Worm (Caenorhabditis elegans) whole organism, young adult: ENCODE data around the gene fbxb-26.

Experiments used
- B0019.2 ChIP-seq: fragments of 200-800 bp; sonication (Bioruptor generic); conservative IDR thresholded peaks from 2 replicates; pipeline ENCODE4 v1.3.6; 2022; ENCODE audit warnings: missing genetic modification reagents, missing genetic modification characterization, missing compliant biosample characterization
- B0035.1 ChIP-seq: sonication (generic microtip); optimal IDR thresholded peaks from 2 replicates; lab custom pipeline; 2016; ENCODE audit warnings: missing genetic modification characterization, mild to moderate bottlenecking, missing compliant biosample characterization, missing genotype, missing genetic modification reagents
- C06A6.2 ChIP-seq: fragments of 200-800 bp; sonication (Bioruptor generic); conservative IDR thresholded peaks from 2 replicates; pipeline ENCODE4 v1.3.6; 2022; ENCODE audit warnings: missing genetic modification characterization, missing compliant biosample characterization
- F23B12.7 ChIP-seq: sonication (generic microtip); optimal IDR thresholded peaks from 2 replicates; lab custom pipeline; 2017; ENCODE audit warnings: missing genetic modification characterization, mild to moderate bottlenecking, missing compliant biosample characterization, antibody characterized with exemption, moderate library complexity; ENCODE audit not compliant: insufficient read depth
- F33H1.4 ChIP-seq: fragments of 200-800 bp; sonication (Bioruptor generic); IDR thresholded peaks from 2 replicates; pipeline ENCODE4 v1.3.6; 2022; ENCODE audit warnings: missing genetic modification reagents, missing genetic modification characterization, missing compliant biosample characterization
- F49E8.2 ChIP-seq: sonication (generic microtip); optimal IDR thresholded peaks from 3 replicates; lab custom pipeline; 2017; ENCODE audit warnings: missing genetic modification characterization, mild to moderate bottlenecking, missing compliant biosample characterization, antibody characterized with exemption, moderate library complexity; ENCODE audit not compliant: insufficient read depth
- F55B11.4 ChIP-seq: sonication (generic microtip); optimal IDR thresholded peaks from 2 replicates; lab custom pipeline; 2016; ENCODE audit warnings: missing compliant biosample characterization, missing genetic modification characterization, borderline replicate concordance; ENCODE audit not compliant: insufficient read depth
- Y79H2A.3 ChIP-seq: fragments of 200-800 bp; sonication (Bioruptor generic); conservative IDR thresholded peaks from 2 replicates; pipeline ENCODE4 v1.3.6; 2022; ENCODE audit warnings: missing genetic modification reagents, missing genetic modification characterization, missing compliant biosample characterization
- ZK185.1 ChIP-seq: sonication (generic microtip); optimal IDR thresholded peaks from 2 replicates; lab custom pipeline; 2016; ENCODE audit warnings: mild to moderate bottlenecking, missing genetic modification characterization, missing compliant biosample characterization; ENCODE audit not compliant: poor library complexity, severe bottlenecking
- aptf-3 ChIP-seq: fragments of 200-800 bp; sonication (Bioruptor generic); IDR thresholded peaks from 2 replicates; pipeline ENCODE4 v1.3.6; 2022; ENCODE audit warnings: missing genetic modification characterization, missing compliant biosample characterization
- atf-7 ChIP-seq: sonication (generic microtip); optimal IDR thresholded peaks from 2 replicates; lab custom pipeline; 2017; ENCODE audit warnings: mild to moderate bottlenecking, missing genetic modification characterization, missing compliant biosample characterization
- attf-3 ChIP-seq: fragments of 200-800 bp; sonication (Bioruptor generic); conservative IDR thresholded peaks from 2 replicates; pipeline ENCODE4 v1.3.6; 2022; ENCODE audit warnings: missing genetic modification reagents, missing genetic modification characterization, missing compliant biosample characterization
- bed-1 ChIP-seq: fragments of 200-800 bp; sonication (Bioruptor generic); IDR thresholded peaks from 2 replicates; pipeline ENCODE4 v1.3.6; 2022; ENCODE audit warnings: missing genetic modification reagents, missing genetic modification characterization, missing compliant biosample characterization
- cebp-2 ChIP-seq: fragments of 200-800 bp; sonication (Bioruptor generic); IDR thresholded peaks from 2 replicates; pipeline ENCODE4 v1.3.6; 2022; ENCODE audit warnings: missing genetic modification characterization, missing compliant biosample characterization
- ceh-58 ChIP-seq: fragments of 200-800 bp; sonication (Bioruptor generic); IDR thresholded peaks from 2 replicates; pipeline ENCODE4 v1.3.6; 2022; ENCODE audit warnings: missing genetic modification characterization, missing compliant biosample characterization
- dpl-1 ChIP-seq: fragments of 150-350 bp; optimal IDR thresholded peaks from 2 replicates; lab custom pipeline; 2014; ENCODE audit warnings: missing biosample characterization, missing genetic modification reagents, missing genetic modification characterization
- egrh-3 ChIP-seq: fragments of 200-800 bp; sonication (Bioruptor generic); IDR thresholded peaks from 2 replicates; pipeline ENCODE4 v1.3.6; 2022; ENCODE audit warnings: missing genetic modification reagents, missing genetic modification characterization, missing compliant biosample characterization
- hlh-12 ChIP-seq: sonication (generic microtip); optimal IDR thresholded peaks from 2 replicates; lab custom pipeline; 2016; ENCODE audit warnings: missing genetic modification characterization, missing compliant biosample characterization
- hmg-1.2 ChIP-seq: fragments of 200-800 bp; sonication (Bioruptor generic); IDR thresholded peaks from 2 replicates; pipeline ENCODE4 v1.3.6; 2022; ENCODE audit warnings: missing genetic modification reagents, missing genetic modification characterization, missing compliant biosample characterization
- lag-1 ChIP-seq: fragments of 200-800 bp; sonication (Bioruptor generic); IDR thresholded peaks from 2 replicates; pipeline ENCODE4 v1.3.6; 2022; ENCODE audit warnings: missing genetic modification reagents, missing genetic modification characterization, missing compliant biosample characterization
- lin-35 ChIP-seq, 3 experiments: fragments of 150-350 bp in 2 of 3; sonication (generic microtip) in 1 of 3; optimal IDR thresholded peaks; 2 replicates each; lab custom pipeline; 2014 to 2018; ENCODE audit warnings: missing biosample characterization in 3 of 3, missing genetic modification characterization in 3 of 3, missing genetic modification reagents in 3 of 3
- lin-54 ChIP-seq: fragments of 200-800 bp; sonication (Bioruptor generic); optimal IDR thresholded peaks from 2 replicates; lab custom pipeline; 2018; ENCODE audit warnings: mild to moderate bottlenecking, missing genetic modification characterization, missing compliant biosample characterization
- lir-1 ChIP-seq: fragments of 200-800 bp; sonication (Bioruptor generic); conservative IDR thresholded peaks from 2 replicates; pipeline ENCODE4 v1.3.6; 2022; ENCODE audit warnings: missing genetic modification reagents, missing genetic modification characterization, missing compliant biosample characterization
- madf-6 ChIP-seq: fragments of 200-800 bp; sonication (Bioruptor generic); IDR thresholded peaks from 2 replicates; pipeline ENCODE4 v1.3.6; 2022; ENCODE audit warnings: missing genetic modification reagents, missing genetic modification characterization, missing compliant biosample characterization
- mcd-1 ChIP-seq: fragments of 200-800 bp; sonication (Bioruptor generic); IDR thresholded peaks from 2 replicates; pipeline ENCODE4 v1.3.6; 2022; ENCODE audit warnings: missing genetic modification reagents, missing genetic modification characterization, missing compliant biosample characterization
- mel-28 ChIP-seq: sonication (generic microtip); optimal IDR thresholded peaks from 2 replicates; lab custom pipeline; 2016; ENCODE audit warnings: borderline replicate concordance, mild to moderate bottlenecking, missing genetic modification characterization, missing compliant biosample characterization
- nfya-2 ChIP-seq: fragments of 200-800 bp; sonication (Bioruptor generic); IDR thresholded peaks from 2 replicates; pipeline ENCODE4 v1.3.6; 2022; ENCODE audit warnings: missing genetic modification reagents, missing genetic modification characterization, missing compliant biosample characterization
- nhr-120 ChIP-seq: fragments of 200-800 bp; sonication (Bioruptor generic); IDR thresholded peaks from 2 replicates; pipeline ENCODE4 v1.3.6; 2022; ENCODE audit warnings: missing genetic modification characterization, missing compliant biosample characterization
- pbrm-1 ChIP-seq: fragments of 200-800 bp; sonication (Bioruptor generic); IDR thresholded peaks from 2 replicates; pipeline ENCODE4 v1.3.6; 2022; ENCODE audit warnings: missing genetic modification reagents, missing genetic modification characterization, missing compliant biosample characterization
- repo-1 ChIP-seq: sonication (generic microtip); optimal IDR thresholded peaks from 2 replicates; lab custom pipeline; 2017; ENCODE audit warnings: mild to moderate bottlenecking, missing genetic modification characterization, missing compliant biosample characterization
- rpc-1 ChIP-seq, 2 experiments: fragments of 150-350 bp in 1 of 2; sonication (generic microtip) in 1 of 2; optimal IDR thresholded peaks; 2 replicates each; lab custom pipeline; 2014 to 2018; ENCODE audit warnings: missing biosample characterization in 1 of 2, missing genetic modification characterization in 1 of 2, missing genetic modification reagents in 1 of 2, missing genotype in 1 of 2
- unc-130 ChIP-seq: sonication (generic microtip); optimal IDR thresholded peaks from 2 replicates; lab custom pipeline; 2016; ENCODE audit warnings: missing genetic modification reagents, missing genetic modification characterization, missing compliant biosample characterization
- zim-3 ChIP-seq: sonication (generic microtip); optimal IDR thresholded peaks from 2 replicates; lab custom pipeline; 2017; ENCODE audit warnings: mild to moderate bottlenecking, missing genetic modification characterization, moderate library complexity, missing compliant biosample characterization
- ztf-22 ChIP-seq: fragments of 200-800 bp; sonication (Bioruptor generic); optimal IDR thresholded peaks from 2 replicates; lab custom pipeline; 2018; ENCODE audit warnings: mild to moderate bottlenecking, missing genetic modification characterization, moderate library complexity, missing compliant biosample characterization
- ztf-25 ChIP-seq: fragments of 200-800 bp; sonication (Bioruptor generic); IDR thresholded peaks from 2 replicates; pipeline ENCODE4 v1.3.6; 2022; ENCODE audit warnings: missing genetic modification reagents, missing genetic modification characterization, missing compliant biosample characterization
- ztf-26 ChIP-seq: sonication (generic microtip); optimal IDR thresholded peaks from 2 replicates; lab custom pipeline; 2017; ENCODE audit warnings: missing genetic modification characterization, missing compliant biosample characterization
- ztf-28 ChIP-seq: fragments of 200-800 bp; sonication (Bioruptor generic); IDR thresholded peaks from 2 replicates; pipeline ENCODE4 v1.3.6; 2022; ENCODE audit warnings: missing genetic modification reagents, missing genetic modification characterization, missing compliant biosample characterization
- ztf-6 ChIP-seq: fragments of 200-800 bp; sonication (Bioruptor generic); IDR thresholded peaks from 2 replicates; pipeline ENCODE4 v1.3.6; 2022; ENCODE audit warnings: missing genetic modification reagents, missing genetic modification characterization, missing compliant biosample characterization

The fbxb-26 gene

DNA sequence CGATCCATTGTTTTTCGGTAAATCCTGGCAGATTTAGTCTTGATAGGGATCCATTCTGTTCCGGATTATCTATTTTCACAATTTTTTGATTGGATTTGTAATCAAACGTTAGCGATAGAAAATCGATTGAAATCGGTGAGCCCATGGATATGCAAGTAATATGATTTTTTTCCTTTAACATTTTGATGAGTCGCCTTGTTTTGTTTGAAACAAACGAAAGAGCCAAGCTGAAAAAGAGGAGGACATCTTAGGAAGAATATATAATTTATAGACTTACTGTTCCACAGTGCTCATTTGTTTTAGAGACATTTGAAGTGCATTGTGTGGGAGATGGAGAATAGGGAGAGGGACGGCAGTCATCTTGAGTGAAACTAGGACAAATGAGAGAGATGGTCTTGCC is 6.5 kb downstream of the fbxb-26 start, which contains the start of the genes fbxb-18 and fbxb-19:
Gene fbxb-18 (minus strand): TSS at position 101 of the 400 bp plus-strand sequence.
Gene fbxb-19 (minus strand): TSS at position 369 of the 400 bp plus-strand sequence.
- no peak for TF ChIP-seq unc-130
- no peak for TF ChIP-seq lir-1 (GFP tag; lab: Robert Waterston, UW)
- TF ChIP-seq F23B12.7 (tag; lab: Kevin White, UChicago) = no peak
- TF ChIP-seq madf-6 = no peak
- no peak for TF ChIP-seq F55B11.4
- TF ChIP-seq rpc-1 (optimal IDR thresholded peaks at IDR 0.05; lab: Kevin White, UChicago) = no peak
- TF ChIP-seq rpc-1 (tag; optimal IDR thresholded peaks at IDR 0.05; lab: Kevin White, UChicago) = no peak
- TF ChIP-seq lin-54 (GFP tag; lab: Kevin White, UChicago) = no peak
- no peak for TF ChIP-seq mcd-1 (GFP tag; lab: Robert Waterston, UW)
- no peak for TF ChIP-seq zim-3
- no peak for TF ChIP-seq nhr-120 (GFP tag; lab: Robert Waterston, UW)
- TF ChIP-seq B0035.1 (tag; lab: Kevin White, UChicago) = no peak
- TF ChIP-seq, all 124 proteins: peak for 0

DNA sequence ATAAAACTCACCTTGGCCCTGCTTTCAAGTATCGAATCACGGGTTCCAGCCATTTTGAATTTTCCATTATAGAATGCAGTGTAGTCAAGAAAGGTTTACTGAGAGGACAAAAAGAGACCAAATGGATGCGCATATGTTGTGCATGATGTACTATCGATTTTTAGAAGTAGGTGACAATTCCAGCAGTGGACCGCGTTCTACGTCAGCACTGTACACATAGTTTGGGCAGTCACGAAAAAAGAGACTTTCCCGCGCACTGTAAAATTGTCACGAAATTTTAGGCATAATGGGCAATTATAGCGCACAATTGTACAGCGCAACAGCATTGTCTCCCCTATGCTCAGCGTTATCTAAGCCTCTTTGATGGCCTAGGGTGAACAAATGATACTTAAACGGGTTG is 8.7 kb downstream of the fbxb-26 start, which contains the start of gene fbxc-22:
Gene fbxc-22 (minus strand): TSS at position 101 of the 400 bp plus-strand sequence.
- no peak for TF ChIP-seq ztf-6 (GFP tag; lab: Robert Waterston, UW)
- no peak for TF ChIP-seq F33H1.4
- TF ChIP-seq hmg-1.2 (GFP tag; lab: Robert Waterston, UW) = no peak
- no peak for TF ChIP-seq B0035.1 (tag; lab: Kevin White, UChicago)
- TF ChIP-seq pbrm-1 (GFP tag; lab: Robert Waterston, UW) = no peak
- no peak for TF ChIP-seq lin-35 (GFP tag; optimal IDR thresholded peaks at IDR 0.05; lab: Kevin White, UChicago)
- TF ChIP-seq B0019.2 (GFP tag; lab: Robert Waterston, UW) = no peak
- TF ChIP-seq repo-1 = no peak
- no peak for TF ChIP-seq ztf-25 (GFP tag; lab: Robert Waterston, UW)
- no peak for TF ChIP-seq unc-130
- TF ChIP-seq nfya-2 (GFP tag; lab: Robert Waterston, UW) = no peak
- TF ChIP-seq Y79H2A.3 = no peak
- TF ChIP-seq F49E8.2 (tag; lab: Kevin White, UChicago) = no peak
- TF ChIP-seq lin-54 (GFP tag; lab: Kevin White, UChicago) = no peak

DNA sequence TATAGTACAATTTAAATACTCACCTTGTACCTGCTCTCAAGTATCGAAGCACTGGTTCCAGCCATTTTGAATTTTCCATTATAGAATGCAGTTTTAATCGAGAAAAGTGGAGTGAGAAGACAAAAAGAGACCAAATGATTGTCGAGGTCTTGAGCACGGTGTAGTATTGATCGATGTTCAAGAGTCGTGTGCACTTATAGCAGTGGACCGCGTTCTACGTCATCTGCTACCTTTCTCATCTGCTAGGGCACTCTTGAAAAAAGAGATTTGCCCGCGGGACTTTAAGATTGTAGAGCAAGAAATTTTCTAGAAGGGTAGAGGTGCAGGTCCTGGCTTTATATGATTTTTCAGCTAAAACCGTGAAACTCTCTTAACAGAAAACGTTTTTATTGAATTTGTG is 10.5 kb downstream of the fbxb-26 start, which contains the start of gene fbxc-21:
Gene fbxc-21 (minus strand): TSS at position 101 of the 400 bp plus-strand sequence.
- TF ChIP-seq dpl-1 = no peak
- no peak for TF ChIP-seq lag-1 (GFP tag; lab: Robert Waterston, UW)
- TF ChIP-seq ztf-26 (tag; lab: Kevin White, UChicago) = no peak
- TF ChIP-seq C06A6.2 = no peak
- no peak for TF ChIP-seq cebp-2 (GFP tag; lab: Robert Waterston, UW)
- TF ChIP-seq ztf-22 = no peak
- TF ChIP-seq attf-3 (GFP tag; lab: Robert Waterston, UW) = no peak
- TF ChIP-seq egrh-3 (GFP tag; lab: Robert Waterston, UW) = no peak
- TF ChIP-seq lir-1 (GFP tag; lab: Robert Waterston, UW) = no peak
- no peak for TF ChIP-seq ceh-58 (GFP tag; lab: Robert Waterston, UW)
- no peak for TF ChIP-seq atf-7 (tag; lab: Kevin White, UChicago)
- TF ChIP-seq bed-1 (GFP tag; lab: Robert Waterston, UW) = no peak
- no peak for TF ChIP-seq ZK185.1 (tag; lab: Kevin White, UChicago)
- no peak for TF ChIP-seq ztf-28 (GFP tag; lab: Robert Waterston, UW)
- TF ChIP-seq aptf-3 (GFP tag; lab: Robert Waterston, UW) = no peak
- TF ChIP-seq mel-28 (tag; lab: Kevin White, UChicago) = no peak
- TF ChIP-seq hlh-12 (tag; lab: Kevin White, UChicago) = no peak
- TF ChIP-seq zim-3 = no peak
- no peak for TF ChIP-seq lin-35 (GFP tag; optimal IDR thresholded peaks at IDR 0.05; lab: Kevin White, UChicago)
